Worm (Caenorhabditis elegans) whole organism, early embryonic: Measurements from ENCODE around the gene F57F5.3.
A peak's percentile ranks its signal among the peaks of the same experiment; 100 is the strongest.

Experiments
- B0310.2 ChIP-seq: sonication (generic microtip); optimal IDR thresholded peaks from 2 replicates; lab custom pipeline; 2016; ENCODE audit warnings: mild to moderate bottlenecking, missing genetic modification characterization, missing compliant biosample characterization
- F13C5.2 ChIP-seq: sonication (generic microtip); optimal IDR thresholded peaks from 2 replicates; lab custom pipeline; 2017; ENCODE audit warnings: mild to moderate bottlenecking, missing genetic modification characterization, inconsistent platforms, missing compliant biosample characterization
- aly-1 ChIP-seq: sonication (generic microtip); optimal IDR thresholded peaks from 2 replicates; lab custom pipeline; 2016; ENCODE audit warnings: missing genetic modification characterization, missing compliant biosample characterization
- ama-1 ChIP-seq: fragments of 150-350 bp; optimal IDR thresholded peaks from 2 replicates; lab custom pipeline; 2014
- ceh-13 ChIP-seq: fragments of 200-800 bp; sonication (Bioruptor generic); optimal IDR thresholded peaks from 2 replicates; lab custom pipeline; 2018; ENCODE audit warnings: mild to moderate bottlenecking, missing genetic modification characterization, missing compliant biosample characterization
- ceh-36 ChIP-seq: sonication (generic microtip); optimal IDR thresholded peaks from 2 replicates; lab custom pipeline; 2016; ENCODE audit warnings: missing genetic modification characterization, inconsistent platforms, missing compliant biosample characterization
- ets-7 ChIP-seq: sonication (generic microtip); optimal IDR thresholded peaks from 2 replicates; lab custom pipeline; 2016; ENCODE audit warnings: missing genotype, missing genetic modification characterization, missing compliant biosample characterization
- flt-1 ChIP-seq: fragments of 200-800 bp; sonication (Bioruptor generic); IDR thresholded peaks from 2 replicates; pipeline ENCODE4 v1.3.6; 2022; ENCODE audit warnings: missing genetic modification characterization, missing compliant biosample characterization
- hmbx-1 ChIP-seq: sonication (generic microtip); optimal IDR thresholded peaks from 2 replicates; lab custom pipeline; 2016; ENCODE audit warnings: mild to moderate bottlenecking, missing genetic modification characterization, missing compliant biosample characterization
- hmg-4 ChIP-seq: fragments of 200-800 bp; sonication (Bioruptor generic); optimal IDR thresholded peaks from 2 replicates; lab custom pipeline; 2018; ENCODE audit warnings: mild to moderate bottlenecking, missing genetic modification characterization, missing compliant biosample characterization
- hnd-1 ChIP-seq: sonication (generic microtip); optimal IDR thresholded peaks from 2 replicates; lab custom pipeline; 2016; ENCODE audit warnings: missing genetic modification characterization, missing compliant biosample characterization
- pes-1 ChIP-seq: fragments of 200-800 bp; sonication (Bioruptor generic); IDR thresholded peaks from 2 replicates; pipeline ENCODE4 v1.3.6; 2022; ENCODE audit warnings: missing genetic modification reagents, missing genetic modification characterization, missing compliant biosample characterization
- scrt-1 ChIP-seq: fragments of 200-800 bp; sonication (Bioruptor generic); IDR thresholded peaks from 2 replicates; pipeline ENCODE4 v1.3.6; 2022; ENCODE audit warnings: missing genetic modification characterization, missing compliant biosample characterization
- sea-1 ChIP-seq: fragments of 200-800 bp; sonication (Bioruptor generic); conservative IDR thresholded peaks from 2 replicates; pipeline ENCODE4 v1.3.6; 2022; ENCODE audit warnings: missing genetic modification characterization, missing compliant biosample characterization
- tbx-11 ChIP-seq: fragments of 200-800 bp; sonication (Bioruptor generic); IDR thresholded peaks from 2 replicates; pipeline ENCODE4 v1.3.6; 2022; ENCODE audit warnings: missing genetic modification characterization, missing compliant biosample characterization
- tbx-37 ChIP-seq: fragments of 200-800 bp; sonication (Bioruptor generic); conservative IDR thresholded peaks from 2 replicates; pipeline ENCODE4 v1.3.6; 2022; ENCODE audit warnings: missing genetic modification reagents, missing genetic modification characterization, missing compliant biosample characterization
- tra-4 ChIP-seq: sonication (generic microtip); optimal IDR thresholded peaks from 2 replicates; lab custom pipeline; 2017; ENCODE audit warnings: missing genetic modification characterization, missing compliant biosample characterization

Gene F57F5.3

ce11 chrV:12006495-12006894 lies at the start of gene F57F5.3:
Gene F57F5.3, minus strand, starts transcription at chrV:12006595.
- TF ChIP-seq B0310.2, result no peak
- TF ChIP-seq pes-1 (GFP tag; lab: Robert Waterston, UW), result no peak
- no peak for TF ChIP-seq ceh-36
- TF ChIP-seq hnd-1 (tag; lab: Kevin White, UChicago), result no peak
- TF ChIP-seq aly-1 (tag; lab: Kevin White, UChicago), result no peak
- TF ChIP-seq sea-1, result no peak
- TF ChIP-seq tbx-37 (GFP tag; lab: Robert Waterston, UW), result no peak
- TF ChIP-seq F13C5.2 (tag; lab: Kevin White, UChicago), result no peak
- no peak for TF ChIP-seq ets-7 (tag; lab: Kevin White, UChicago)
- no peak for TF ChIP-seq tra-4
- no peak for TF ChIP-seq flt-1 (GFP tag; lab: Robert Waterston, UW)
- no peak for TF ChIP-seq ceh-13 (GFP tag; lab: Kevin White, UChicago)
- TF ChIP-seq tbx-11 (GFP tag; lab: Robert Waterston, UW), result no peak
- no peak for TF ChIP-seq ama-1 (lab: Kevin White, UChicago)
- no peak for TF ChIP-seq scrt-1 (GFP tag; lab: Robert Waterston, UW)
- TF ChIP-seq hmg-4, result no peak
- TF ChIP-seq hmbx-1 (tag; lab: Kevin White, UChicago), result no peak

ce11 chrV:12053598-12053997 lies 47.2 kb upstream of the F57F5.3 start, which contains the start of gene F10C2.7:
Gene F10C2.7, plus strand, starts transcription at chrV:12053898.
- TF ChIP-seq tra-4 (no peak), aly-1 (tag; lab: Kevin White, UChicago) (no peak), hmg-4 (no peak), pes-1 (GFP tag; lab: Robert Waterston, UW) (no peak), B0310.2 (no peak), flt-1 (GFP tag; lab: Robert Waterston, UW) (no peak), ceh-36 (no peak), ama-1 (lab: Kevin White, UChicago) (no peak), F13C5.2 (tag; lab: Kevin White, UChicago) (no peak), tbx-11 (GFP tag; lab: Robert Waterston, UW) (no peak), scrt-1 (GFP tag; lab: Robert Waterston, UW) (no peak), tbx-37 (GFP tag; lab: Robert Waterston, UW) (no peak)

ce11 chrV:12048445-12048844 lies 42.0 kb upstream of the F57F5.3 start, which contains the start of gene dars-2:
Gene dars-2, plus strand, starts transcription at chrV:12048745.
- TF ChIP-seq tra-4 (no peak), tbx-37 (GFP tag; lab: Robert Waterston, UW) (no peak), hnd-1 (tag; lab: Kevin White, UChicago) (no peak)

- no peak for TF ChIP-seq sea-1
Observed at ce11 chrV:12047735-12048134, 41.3 kb upstream of the F57F5.3 start.

- TF ChIP-seq tra-4, result no peak
- no peak for TF ChIP-seq hmbx-1 (tag; lab: Kevin White, UChicago)
- no peak for TF ChIP-seq scrt-1 (GFP tag; lab: Robert Waterston, UW)
- TF ChIP-seq hmg-4, result no peak
- TF ChIP-seq B0310.2, result no peak
- TF ChIP-seq tbx-11 (GFP tag; lab: Robert Waterston, UW), result no peak
- TF ChIP-seq tbx-37 (GFP tag; lab: Robert Waterston, UW), result no peak
- no peak for TF ChIP-seq ceh-13 (GFP tag; lab: Kevin White, UChicago)
- no peak for TF ChIP-seq ceh-36
- TF ChIP-seq F13C5.2 (tag; lab: Kevin White, UChicago), result no peak
- TF ChIP-seq pes-1 (GFP tag; lab: Robert Waterston, UW), result no peak
- no peak for TF ChIP-seq aly-1 (tag; lab: Kevin White, UChicago)
- TF ChIP-seq ama-1 (lab: Kevin White, UChicago), result no peak
- no peak for TF ChIP-seq sea-1
- no peak for TF ChIP-seq hnd-1 (tag; lab: Kevin White, UChicago)
- TF ChIP-seq flt-1 (GFP tag; lab: Robert Waterston, UW), result no peak
Observed at ce11 chrV:12045132-12045531, 38.7 kb upstream of the F57F5.3 start, which contains the start of gene F10C2.5. Gene F10C2.5, plus strand, starts transcription at chrV:12045432.

ce11 chrV:12040823-12041606 lies 34.6 kb upstream of the F57F5.3 start, which contains the start of the genes kup-1 and F10C2.4:
Gene kup-1, minus strand, starts transcription at chrV:12040873.
Gene F10C2.4, plus strand, starts transcription at chrV:12041556.
- no peak for TF ChIP-seq ets-7 (tag; lab: Kevin White, UChicago)
- no peak for TF ChIP-seq flt-1 (GFP tag; lab: Robert Waterston, UW)
- TF ChIP-seq sea-1, result no peak
- no peak for TF ChIP-seq pes-1 (GFP tag; lab: Robert Waterston, UW)
- TF ChIP-seq hmg-4, result no peak
- no peak for TF ChIP-seq tbx-37 (GFP tag; lab: Robert Waterston, UW)
- no peak for TF ChIP-seq tra-4
- no peak for TF ChIP-seq scrt-1 (GFP tag; lab: Robert Waterston, UW)
- TF ChIP-seq aly-1 (tag; lab: Kevin White, UChicago), result no peak
- TF ChIP-seq F13C5.2 (tag; lab: Kevin White, UChicago), result no peak
- TF ChIP-seq hmbx-1 (tag; lab: Kevin White, UChicago), result no peak
- TF ChIP-seq ceh-13 (GFP tag; lab: Kevin White, UChicago), result no peak
- no peak for TF ChIP-seq hnd-1 (tag; lab: Kevin White, UChicago)
- TF ChIP-seq ama-1 (lab: Kevin White, UChicago), result no peak

ce11 chrV:12039755-12040154 lies 33.4 kb upstream of the F57F5.3 start:
- TF ChIP-seq sea-1 (0 out of 2 replicates have a peak, but pooled peaks have one; percentile 7), hmg-4 (peak; percentile 52), tbx-11 (GFP tag; lab: Robert Waterston, UW) (no peak)

ce11 chrV:12038783-12039182 lies 32.4 kb upstream of the F57F5.3 start:
- TF ChIP-seq hnd-1 (tag; lab: Kevin White, UChicago), result no peak
- TF ChIP-seq scrt-1 (GFP tag; lab: Robert Waterston, UW), result peak; percentile 54; the same call in 1 of the 2 replicates
- no peak for TF ChIP-seq tra-4
- TF ChIP-seq ama-1 (lab: Kevin White, UChicago), result no peak
- peak; percentile 8 for TF ChIP-seq aly-1 (tag; lab: Kevin White, UChicago)
- no peak for TF ChIP-seq B0310.2
- no peak for TF ChIP-seq pes-1 (GFP tag; lab: Robert Waterston, UW)
- TF ChIP-seq hmg-4, result peak; percentile 62
